Fruit fly (Drosophila melanogaster) whole organism, prepupa: Measurements from ENCODE around the gene smp-30.

Experiments
- Blimp-1 ChIP-seq: fragments of 200-800 bp; sonication (Bioruptor generic); optimal IDR thresholded peaks from 3 replicates; lab custom pipeline; 2017; ENCODE audit warnings: missing biosample characterization, missing genetic modification characterization, mild to moderate bottlenecking, moderate library complexity, missing genetic modification reagents
- CG10631 ChIP-seq: fragments of 200-800 bp; sonication (Bioruptor generic); optimal IDR thresholded peaks from 2 replicates; lab custom pipeline; 2016; ENCODE audit warnings: missing biosample characterization, missing genetic modification characterization
- CG11762 ChIP-seq: fragments of 200-800 bp; sonication (Bioruptor generic); optimal IDR thresholded peaks from 3 replicates; lab custom pipeline; 2016; ENCODE audit warnings: missing biosample characterization, missing genetic modification characterization; ENCODE audit not compliant: insufficient read depth
- CG11902 ChIP-seq: fragments of 200-800 bp; sonication (Bioruptor generic); optimal IDR thresholded peaks from 3 replicates; lab custom pipeline; 2016; ENCODE audit warnings: missing biosample characterization, missing genetic modification characterization
- CG15336 ChIP-seq: fragments of 200-800 bp; sonication (Bioruptor generic); IDR thresholded peaks from 2 replicates; pipeline ENCODE4 v1.3.6; 2022; ENCODE audit warnings: missing biosample characterization, missing genetic modification characterization
- CG1621 ChIP-seq: fragments of 200-800 bp; sonication (Bioruptor generic); optimal IDR thresholded peaks from 3 replicates; lab custom pipeline; 2018; ENCODE audit warnings: missing biosample characterization, mild to moderate bottlenecking, missing genetic modification characterization
- CG16779 ChIP-seq: fragments of 200-800 bp; sonication (Bioruptor generic); optimal IDR thresholded peaks from 3 replicates; lab custom pipeline; 2017; ENCODE audit warnings: missing biosample characterization, mild to moderate bottlenecking, missing genetic modification characterization
- CG31627 ChIP-seq: fragments of 200-800 bp; sonication (Bioruptor generic); optimal IDR thresholded peaks from 3 replicates; lab custom pipeline; 2016; ENCODE audit warnings: missing biosample characterization, missing genetic modification characterization
- CG32006 ChIP-seq: fragments of 200-800 bp; sonication (Bioruptor generic); optimal IDR thresholded peaks from 3 replicates; lab custom pipeline; 2017; ENCODE audit warnings: missing biosample characterization, mild to moderate bottlenecking, missing genetic modification characterization
- CG34406 ChIP-seq: fragments of 200-800 bp; sonication (Bioruptor generic); optimal IDR thresholded peaks from 3 replicates; lab custom pipeline; 2016; ENCODE audit warnings: missing biosample characterization, missing genetic modification characterization
- CG4318 ChIP-seq: fragments of 200-800 bp; sonication (Bioruptor generic); optimal IDR thresholded peaks from 3 replicates; lab custom pipeline; 2017; ENCODE audit warnings: missing biosample characterization, mild to moderate bottlenecking, missing genetic modification characterization
- CG6163 ChIP-seq: fragments of 200-800 bp; sonication (Bioruptor generic); IDR thresholded peaks from 3 replicates; pipeline ENCODE4 v1.3.6; 2022; ENCODE audit warnings: missing biosample characterization, missing genetic modification characterization
- CG6276 ChIP-seq: fragments of 200-800 bp; sonication (Bioruptor generic); optimal IDR thresholded peaks from 2 replicates; lab custom pipeline; 2017; ENCODE audit warnings: missing biosample characterization, mild to moderate bottlenecking, missing genetic modification characterization
- CG6792 ChIP-seq: fragments of 200-800 bp; sonication (Bioruptor generic); optimal IDR thresholded peaks from 3 replicates; lab custom pipeline; 2016; ENCODE audit warnings: missing biosample characterization, missing genetic modification characterization
- CG6854 ChIP-seq: fragments of 200-800 bp; sonication (Bioruptor generic); optimal IDR thresholded peaks from 2 replicates; lab custom pipeline; 2017; ENCODE audit warnings: missing biosample characterization, mild to moderate bottlenecking, missing genetic modification characterization
- CG7368 ChIP-seq: fragments of 200-800 bp; sonication (Bioruptor generic); optimal IDR thresholded peaks from 3 replicates; lab custom pipeline; 2016; ENCODE audit warnings: missing biosample characterization, missing genetic modification characterization
- CG8632 ChIP-seq: fragments of 200-800 bp; sonication (Bioruptor generic); optimal IDR thresholded peaks from 3 replicates; lab custom pipeline; 2016; ENCODE audit warnings: missing biosample characterization, missing genetic modification characterization
- Eip75B ChIP-seq: fragments of 200-800 bp; sonication (Bioruptor generic); optimal IDR thresholded peaks from 3 replicates; lab custom pipeline; 2016; ENCODE audit warnings: missing biosample characterization, missing genetic modification characterization
- Eip78C ChIP-seq: fragments of 200-800 bp; sonication (Bioruptor generic); peaks from one replicate; lab custom pipeline; 2016; ENCODE audit warnings: missing biosample characterization, missing genetic modification characterization
- Ets21C ChIP-seq: fragments of 200-800 bp; sonication (Bioruptor generic); optimal IDR thresholded peaks from 3 replicates; lab custom pipeline; 2016; ENCODE audit warnings: missing biosample characterization, missing genetic modification characterization
- Ets96B ChIP-seq: fragments of 200-800 bp; optimal IDR thresholded peaks from 2 replicates; lab custom pipeline; 2019; ENCODE audit warnings: missing biosample characterization, mild to moderate bottlenecking, missing genetic modification characterization, moderate library complexity
- Gug ChIP-seq: fragments of 200-800 bp; sonication (Bioruptor generic); IDR thresholded peaks from 2 replicates; pipeline ENCODE4 v1.3.6; 2022; ENCODE audit warnings: missing biosample characterization, missing genetic modification characterization
- Hr38 ChIP-seq: sonication (Bioruptor generic); optimal IDR thresholded peaks from 2 replicates; lab custom pipeline; 2016; ENCODE audit warnings: missing biosample characterization, missing genetic modification characterization
- Hr39 ChIP-seq: fragments of 200-800 bp; sonication (Bioruptor generic); optimal IDR thresholded peaks from 2 replicates; lab custom pipeline; 2016; ENCODE audit warnings: missing biosample characterization, missing genetic modification characterization
- Met ChIP-seq: fragments of 200-800 bp; sonication (Bioruptor generic); optimal IDR thresholded peaks from 3 replicates; lab custom pipeline; 2016; ENCODE audit warnings: missing biosample characterization, missing genetic modification characterization
- Sox14 ChIP-seq: fragments of 200-800 bp; sonication (Bioruptor generic); optimal IDR thresholded peaks from 3 replicates; lab custom pipeline; 2016; ENCODE audit warnings: missing biosample characterization, missing genetic modification characterization
- Sox15 ChIP-seq: fragments of 200-800 bp; sonication (Bioruptor generic); optimal IDR thresholded peaks from 3 replicates; lab custom pipeline; 2016; ENCODE audit warnings: missing biosample characterization, missing genetic modification characterization
- achi ChIP-seq: fragments of 200-800 bp; sonication (Bioruptor generic); optimal IDR thresholded peaks from 3 replicates; lab custom pipeline; 2016; ENCODE audit warnings: missing biosample characterization, missing genetic modification characterization
- acj6 ChIP-seq: fragments of 200-800 bp; sonication (Bioruptor generic); optimal IDR thresholded peaks from 3 replicates; lab custom pipeline; 2016; ENCODE audit warnings: missing biosample characterization, missing genetic modification characterization
- dac ChIP-seq: fragments of 200-800 bp; sonication (Bioruptor generic); optimal IDR thresholded peaks from 2 replicates; lab custom pipeline; 2017; ENCODE audit warnings: missing biosample characterization, mild to moderate bottlenecking, missing genetic modification characterization
- dsx ChIP-seq: fragments of 200-800 bp; optimal IDR thresholded peaks from 3 replicates; lab custom pipeline; 2019; ENCODE audit warnings: missing biosample characterization, mild to moderate bottlenecking, missing genetic modification characterization, moderate library complexity; ENCODE audit not compliant: poor library complexity, severe bottlenecking
- eg ChIP-seq: fragments of 200-800 bp; sonication (Bioruptor generic); IDR thresholded peaks from 3 replicates; pipeline ENCODE4 v1.3.6; 2022; ENCODE audit warnings: missing biosample characterization, missing genetic modification characterization
- fd59A ChIP-seq: fragments of 200-800 bp; sonication (Bioruptor generic); optimal IDR thresholded peaks from 2 replicates; lab custom pipeline; 2017; ENCODE audit warnings: missing biosample characterization, mild to moderate bottlenecking, missing genetic modification characterization, missing genetic modification reagents
- fkh ChIP-seq: fragments of 200-800 bp; sonication (Bioruptor generic); optimal IDR thresholded peaks from 3 replicates; lab custom pipeline; 2017; ENCODE audit warnings: missing biosample characterization, mild to moderate bottlenecking, missing genetic modification characterization, moderate library complexity
- lz ChIP-seq: fragments of 200-800 bp; sonication (Bioruptor generic); optimal IDR thresholded peaks from 3 replicates; lab custom pipeline; 2016; ENCODE audit warnings: missing biosample characterization, missing genetic modification characterization
- net ChIP-seq: fragments of 200-800 bp; sonication (Bioruptor generic); optimal IDR thresholded peaks from 3 replicates; lab custom pipeline; 2016; ENCODE audit warnings: missing biosample characterization, missing genetic modification characterization
- salr ChIP-seq, 2 experiments: fragments of 200-800 bp; sonication (Bioruptor generic); optimal IDR thresholded peaks; 3 replicates each; lab custom pipeline; 2016 to 2018; ENCODE audit warnings: missing biosample characterization in 2 of 2, missing genetic modification characterization in 2 of 2, mild to moderate bottlenecking in 1 of 2
- spab ChIP-seq: fragments of 200-800 bp; sonication (Bioruptor generic); optimal IDR thresholded peaks from 2 replicates; lab custom pipeline; 2017; ENCODE audit warnings: missing biosample characterization, mild to moderate bottlenecking, missing genetic modification characterization, missing genetic modification reagents
- ss ChIP-seq, 2 experiments: fragments of 200-800 bp; sonication (Bioruptor generic); optimal IDR thresholded peaks; 2 replicates in 1 of 2; 3 replicates in 1 of 2; lab custom pipeline; 2017 to 2018; ENCODE audit warnings: mild to moderate bottlenecking in 2 of 2, missing biosample characterization in 2 of 2, missing genetic modification characterization in 2 of 2, moderate library complexity in 1 of 2
- svp ChIP-seq: fragments of 200-800 bp; sonication (Bioruptor generic); peaks from one replicate; lab custom pipeline; 2016; ENCODE audit warnings: missing biosample characterization, missing genetic modification characterization
- topi ChIP-seq: fragments of 200-800 bp; sonication (Bioruptor generic); optimal IDR thresholded peaks from 3 replicates; lab custom pipeline; 2016; ENCODE audit warnings: missing biosample characterization, missing genetic modification characterization
- vri ChIP-seq: fragments of 200-800 bp; sonication (Bioruptor generic); optimal IDR thresholded peaks from 3 replicates; lab custom pipeline; 2016; ENCODE audit warnings: missing biosample characterization, mild to moderate bottlenecking, missing genetic modification characterization

The smp-30 gene

DNA sequence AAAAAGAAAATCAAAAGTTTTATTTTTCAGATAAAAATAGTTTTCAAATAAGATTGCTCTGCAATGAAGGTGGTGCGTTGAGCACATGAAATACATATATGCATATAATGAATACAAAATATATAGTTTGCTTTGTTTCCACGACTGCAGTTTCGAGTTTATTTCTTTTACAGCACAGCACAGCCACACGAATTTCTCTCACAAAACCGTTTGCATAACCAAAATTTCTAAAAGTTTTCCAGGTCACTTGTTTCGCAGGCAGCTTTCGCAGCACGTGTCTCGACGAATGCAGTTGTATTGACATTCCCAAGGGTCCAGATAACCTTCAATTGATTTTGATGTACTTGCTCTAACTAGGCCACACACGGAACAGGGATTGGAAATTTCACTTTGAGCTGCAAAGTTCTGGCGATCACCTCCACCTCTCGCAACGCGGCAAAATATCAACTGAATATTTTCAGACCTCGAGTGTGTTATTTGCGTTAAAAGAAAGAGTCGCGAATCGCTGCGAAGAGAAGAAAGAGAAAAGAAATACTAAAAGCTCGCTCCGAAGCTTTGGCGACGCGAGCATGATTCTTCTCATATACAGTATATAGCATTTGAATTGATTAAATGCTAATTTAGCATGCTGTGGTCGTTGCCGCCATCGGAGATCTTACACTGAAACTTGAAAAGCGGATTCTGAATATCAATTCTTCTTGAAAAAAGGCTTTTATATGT, 19.8 kb downstream of the smp-30 start, which contains the start of gene CG7530 (continued):
- TF ChIP-seq lz (GFP tag; lab: Kevin White, UChicago) (peak; percentile 18), fd59A (GFP tag; lab: Kevin White, UChicago) (no peak), dac (GFP tag; lab: Kevin White, UChicago) (no peak), CG11762 (GFP tag; lab: Kevin White, UChicago) (peak; percentile 4), CG15336 (GFP tag; lab: Robert Waterston, UW) (0 out of 2 replicates have a peak, but pooled peaks have one; percentile 56), svp (peak; percentile 82), salr (GFP tag; optimal IDR thresholded peaks at IDR 0.05; lab: Kevin White, UChicago) (no peak), topi (GFP tag; lab: Kevin White, UChicago) (peak; percentile 51), Eip78C (GFP tag; lab: Kevin White, UChicago) (peak; percentile 90), CG1621 (tag; lab: Kevin White, UChicago) (no peak), dsx (no peak), Ets96B (tag; lab: Kevin White, UChicago) (no peak), Gug (GFP tag; lab: Robert Waterston, UW) (no peak), CG6854 (GFP tag; lab: Kevin White, UChicago) (no peak), CG11902 (GFP tag; lab: Kevin White, UChicago) (no peak), spab (GFP tag; lab: Kevin White, UChicago) (peak; percentile 7), Hr39 (GFP tag; lab: Kevin White, UChicago) (peak; percentile 4), CG8632 (GFP tag; lab: Kevin White, UChicago) (no peak), achi (GFP tag; lab: Kevin White, UChicago) (no peak), CG7368 (peak; percentile 11), CG6792 (peak; percentile 6), Ets21C (GFP tag; lab: Kevin White, UChicago) (no peak), net (GFP tag; lab: Kevin White, UChicago) (no peak), CG10631 (no peak), Met (GFP tag; lab: Kevin White, UChicago) (peak; percentile 20), Eip75B (peak; percentile 30), CG6276 (GFP tag; lab: Kevin White, UChicago) (peak; percentile 55), Blimp-1 (GFP tag; lab: Kevin White, UChicago) (no peak), ss (GFP tag; optimal IDR thresholded peaks at IDR 0.05; lab: Kevin White, UChicago) (no peak), CG31627 (GFP tag; lab: Kevin White, UChicago) (peak; percentile 7), Sox14 (GFP tag; lab: Kevin White, UChicago) (peak; percentile 50), CG4318 (GFP tag; lab: Kevin White, UChicago) (no peak), CG34406 (GFP tag; lab: Kevin White, UChicago) (peak; percentile 1), acj6 (peak; percentile 19)
- TF ChIP-seq, all 60 proteins: peak for 30

DNA sequence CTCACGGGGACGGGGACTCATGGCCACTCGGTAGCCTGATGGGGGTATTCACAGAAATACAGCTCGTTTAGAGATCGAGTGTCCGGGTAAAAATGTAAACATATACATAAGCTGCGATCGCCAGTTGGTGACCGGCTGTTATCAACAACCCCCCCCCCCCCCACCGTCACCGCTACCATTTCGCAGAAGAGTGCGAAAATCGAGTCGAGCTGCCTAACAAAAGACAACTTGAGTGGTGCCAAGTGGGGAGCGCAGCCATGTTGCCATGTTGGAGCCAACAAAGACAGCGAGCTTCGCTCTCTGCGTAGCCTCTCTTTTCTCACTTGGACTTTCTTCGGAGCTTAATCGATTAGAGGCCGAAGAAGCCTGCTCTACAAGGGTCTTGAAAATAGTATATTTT, 20.5 kb downstream of the smp-30 start:
- peak; percentile 21; the same call in 1 of the 2 replicates for TF ChIP-seq CG15336 (GFP tag; lab: Robert Waterston, UW)
- TF ChIP-seq CG32006 (GFP tag; lab: Kevin White, UChicago) = no peak
- TF ChIP-seq CG6163 = peak; percentile 32; the same call in 1 of the 3 replicates
- TF ChIP-seq vri (GFP tag; lab: Kevin White, UChicago) = no peak
- TF ChIP-seq Eip78C (GFP tag; lab: Kevin White, UChicago) = peak; percentile 36
- TF ChIP-seq eg (GFP tag; lab: Robert Waterston, UW) = peak; percentile 23; the same call in 1 of the 3 replicates
- no peak for TF ChIP-seq CG31627 (GFP tag; lab: Kevin White, UChicago)
- peak; percentile 2 for TF ChIP-seq fkh (GFP tag; lab: Kevin White, UChicago)
- no peak for TF ChIP-seq Hr38 (GFP tag; lab: Kevin White, UChicago)
- no peak for TF ChIP-seq Hr39 (GFP tag; lab: Kevin White, UChicago)
- no peak for TF ChIP-seq CG11762 (GFP tag; lab: Kevin White, UChicago)
- peak; percentile 11 for TF ChIP-seq CG1621 (tag; lab: Kevin White, UChicago)
- TF ChIP-seq CG16779 = no peak
- TF ChIP-seq Sox15 = no peak
- TF ChIP-seq Blimp-1 (GFP tag; lab: Kevin White, UChicago) = no peak
